Fruit fly (Drosophila melanogaster) whole organism: ENCODE data around the gene gro.

Source experiments
- CG8478 ChIP-seq: fragments of >200 bp; optimal IDR thresholded peaks from 2 replicates; lab custom pipeline; 2018; ENCODE audit warnings: inconsistent platforms
- Dll ChIP-seq: fragments of >200 bp; optimal IDR thresholded peaks from 2 replicates; lab custom pipeline; 2017
- EcR ChIP-seq, 2 experiments: fragments of >200 bp; optimal IDR thresholded peaks; 2 replicates each; lab custom pipeline; 2017; ENCODE audit warnings: missing biosample characterization in 2 of 2, missing genetic modification characterization in 2 of 2, missing genetic modification reagents in 2 of 2
- pan ChIP-seq: fragments of >200 bp; optimal IDR thresholded peaks from 2 replicates; lab custom pipeline; 2017
- psq ChIP-seq: fragments of >200 bp; optimal IDR thresholded peaks from 2 replicates; lab custom pipeline; 2017
- usp ChIP-seq: fragments of >200 bp; optimal IDR thresholded peaks from 2 replicates; lab custom pipeline; 2017; ENCODE audit warnings: missing biosample characterization, missing genetic modification characterization, mixed read lengths

dm6 chr3R:26041417-26042101 is at the start of gene gro:
- no peak for TF ChIP-seq CG8478 (lab: Kevin White, UChicago)
- TF ChIP-seq pan (lab: Kevin White, UChicago) = no peak
- no peak for TF ChIP-seq usp
- TF ChIP-seq psq (lab: Kevin White, UChicago) = no peak
- TF ChIP-seq Dll (lab: Kevin White, UChicago) = peak; percentile 78
- no peak for TF ChIP-seq EcR (GFP tag; optimal IDR thresholded peaks at IDR 0.05; lab: Kevin White, UChicago)
